Worm (Caenorhabditis elegans) whole organism, mixed stage, embryonic: ENCODE data around the gene Y47G7B.2.
"Not testable (repeated sequence)": the region's sequence is repeated elsewhere in the genome, so short reads cannot be mapped to it uniquely, and the experiment has no call there.

Experiments
- blmp-1 ChIP-seq: fragments of 150-350 bp; optimal IDR thresholded peaks from 2 replicates; lab custom pipeline; 2014; ENCODE audit warnings: missing biosample characterization, missing genetic modification characterization
- ceh-83 ChIP-seq: fragments of 200-800 bp; sonication (Bioruptor generic); optimal IDR thresholded peaks from 2 replicates; lab custom pipeline; 2018; ENCODE audit warnings: mild to moderate bottlenecking, missing genetic modification characterization, missing compliant biosample characterization
- ces-1 ChIP-seq: fragments of 150-350 bp; optimal IDR thresholded peaks from 2 replicates; lab custom pipeline; 2014; ENCODE audit warnings: missing biosample characterization, missing genetic modification reagents, missing genetic modification characterization
- elt-3 ChIP-seq: fragments of 150-350 bp; optimal IDR thresholded peaks from 2 replicates; lab custom pipeline; 2014; ENCODE audit warnings: missing biosample characterization, missing genetic modification characterization
- lin-13 ChIP-seq: fragments of 150-350 bp; optimal IDR thresholded peaks from 2 replicates; lab custom pipeline; 2014; ENCODE audit warnings: missing biosample characterization, missing genetic modification characterization
- lsy-2 ChIP-seq: fragments of 150-350 bp; optimal IDR thresholded peaks from 2 replicates; lab custom pipeline; 2014; ENCODE audit warnings: missing biosample characterization, missing genetic modification characterization
- nhr-12 ChIP-seq: fragments of 150-350 bp; optimal IDR thresholded peaks from 2 replicates; lab custom pipeline; 2014; ENCODE audit warnings: missing biosample characterization, missing genetic modification characterization
- nhr-237 ChIP-seq: fragments of 150-350 bp; optimal IDR thresholded peaks from 2 replicates; lab custom pipeline; 2014; ENCODE audit warnings: missing biosample characterization, missing genetic modification characterization
- pha-4 ChIP-seq: fragments of 150-350 bp; optimal IDR thresholded peaks from 2 replicates; lab custom pipeline; 2018; ENCODE audit warnings: missing biosample characterization, missing genetic modification reagents, missing genetic modification characterization
- snpc-4 ChIP-seq: fragments of 150-350 bp; optimal IDR thresholded peaks from 2 replicates; lab custom pipeline; 2014; ENCODE audit warnings: missing biosample characterization, missing genetic modification characterization
- sptf-1 ChIP-seq: sonication (generic microtip); optimal IDR thresholded peaks from 2 replicates; lab custom pipeline; 2017; ENCODE audit warnings: mild to moderate bottlenecking, missing genetic modification characterization, moderate library complexity, missing compliant biosample characterization
- unc-39 ChIP-seq: fragments of 150-350 bp; optimal IDR thresholded peaks from 2 replicates; lab custom pipeline; 2014; ENCODE audit warnings: missing biosample characterization, missing genetic modification characterization
- unc-62 ChIP-seq: fragments of 150-350 bp; optimal IDR thresholded peaks from 2 replicates; lab custom pipeline; 2014; ENCODE audit warnings: missing biosample characterization, missing genetic modification reagents, missing genetic modification characterization
- ztf-11 ChIP-seq: fragments of 150-350 bp; optimal IDR thresholded peaks from 2 replicates; lab custom pipeline; 2014; ENCODE audit warnings: missing biosample characterization, missing genetic modification characterization

DNA sequence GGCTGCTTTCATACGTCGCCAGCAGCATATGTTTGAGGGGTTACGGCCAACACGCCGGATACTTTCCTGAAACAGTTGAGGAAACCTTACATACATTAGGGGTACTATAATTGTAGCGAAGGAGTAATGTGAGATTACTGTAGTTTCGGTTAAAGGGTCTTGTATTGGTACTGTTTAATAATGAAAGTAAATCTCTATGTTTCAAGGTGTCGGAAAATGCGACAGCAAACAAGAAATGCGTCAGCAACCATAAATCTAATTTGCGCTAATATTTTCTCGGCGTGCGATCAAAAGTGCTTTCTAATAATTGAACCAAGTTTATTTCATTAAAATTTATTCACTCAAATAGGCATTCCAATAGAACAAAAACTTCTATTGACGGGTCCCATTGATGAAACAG, 35.5 kb downstream of the Y47G7B.2 start, which contains the start of gene sri-57:
- not testable (repeated sequence) for TF ChIP-seq unc-62 (GFP tag; lab: Kevin White, UChicago); snpc-4 (tag; lab: Kevin White, UChicago); blmp-1 (tag; lab: Kevin White, UChicago); lsy-2; unc-39 (tag; lab: Kevin White, UChicago); sptf-1 (tag; lab: Kevin White, UChicago); ceh-83; nhr-12; pha-4 (tag; lab: Kevin White, UChicago); nhr-237 (tag; lab: Kevin White, UChicago); ztf-11 (tag; lab: Kevin White, UChicago); elt-3 (tag; lab: Kevin White, UChicago); lin-13 (tag; lab: Kevin White, UChicago); ces-1 (GFP tag; lab: Kevin White, UChicago)
